Fruit fly (Drosophila melanogaster) whole organism, embryonic: Measurements from ENCODE around the gene CG34125.

Source experiments
- Atf6 ChIP-seq: fragments of 200-800 bp; sonication (Bioruptor generic); IDR thresholded peaks from 2 replicates; pipeline ENCODE4 v1.3.6; 2022; ENCODE audit warnings: missing biosample characterization, missing genetic modification characterization
- CG10267 ChIP-seq: fragments of 200-800 bp; sonication (Bioruptor generic); optimal IDR thresholded peaks from 2 replicates; lab custom pipeline; 2018; ENCODE audit warnings: missing biosample characterization, mild to moderate bottlenecking, missing genetic modification characterization, moderate library complexity
- CG12659 ChIP-seq: fragments of 200-800 bp; sonication (Bioruptor generic); optimal IDR thresholded peaks from 3 replicates; lab custom pipeline; 2017; ENCODE audit warnings: mild to moderate bottlenecking, missing biosample characterization, missing genetic modification reagents, missing genetic modification characterization
- CG13775 ChIP-seq: fragments of 200-800 bp; sonication (Bioruptor generic); optimal IDR thresholded peaks from 3 replicates; lab custom pipeline; 2017; ENCODE audit warnings: missing biosample characterization, mild to moderate bottlenecking, missing genetic modification characterization
- CG14050 ChIP-seq: fragments of 200-800 bp; sonication (Bioruptor generic); IDR thresholded peaks from 3 replicates; pipeline ENCODE4 v1.3.6; 2022; ENCODE audit warnings: missing biosample characterization, missing genetic modification characterization
- CG17829 ChIP-seq: fragments of 200-800 bp; optimal IDR thresholded peaks from 2 replicates; lab custom pipeline; 2019; ENCODE audit warnings: missing biosample characterization, mild to moderate bottlenecking, missing genetic modification characterization, moderate library complexity
- CG2199 ChIP-seq: fragments of 200-800 bp; sonication (Bioruptor generic); IDR thresholded peaks from 3 replicates; pipeline ENCODE4 v1.3.6; 2022; ENCODE audit warnings: missing biosample characterization, missing genetic modification characterization
- CG30431 ChIP-seq: fragments of 200-800 bp; sonication (Bioruptor generic); optimal IDR thresholded peaks from 2 replicates; lab custom pipeline; 2017; ENCODE audit warnings: missing biosample characterization, missing genetic modification characterization
- CG3995 ChIP-seq: fragments of 200-800 bp; sonication (Bioruptor generic); optimal IDR thresholded peaks from 3 replicates; lab custom pipeline; 2016; ENCODE audit warnings: missing biosample characterization, missing genetic modification characterization
- CG42726 ChIP-seq: fragments of 200-800 bp; sonication (Bioruptor generic); IDR thresholded peaks from 2 replicates; pipeline ENCODE4 v1.3.6; 2022; ENCODE audit warnings: missing biosample characterization, missing genetic modification characterization; ENCODE audit not compliant: partially characterized antibody
- CG4328 ChIP-seq: fragments of 200-800 bp; sonication (Bioruptor generic); optimal IDR thresholded peaks from 3 replicates; lab custom pipeline; 2017; ENCODE audit warnings: missing biosample characterization, missing genetic modification reagents, missing genetic modification characterization
- CG4360 ChIP-seq: fragments of 200-800 bp; sonication (Bioruptor generic); IDR thresholded peaks from 2 replicates; pipeline ENCODE4 v1.3.6; 2022; ENCODE audit warnings: missing biosample characterization, missing genetic modification characterization
- CG4404 ChIP-seq: fragments of 200-800 bp; sonication (Bioruptor generic); IDR thresholded peaks from 2 replicates; pipeline ENCODE4 v1.3.6; 2022; ENCODE audit warnings: missing biosample characterization, missing genetic modification characterization
- CG7786 ChIP-seq: fragments of 200-800 bp; sonication (Bioruptor generic); optimal IDR thresholded peaks from 2 replicates; lab custom pipeline; 2016; ENCODE audit warnings: missing biosample characterization, missing genetic modification characterization
- CG8944 ChIP-seq: fragments of 200-800 bp; sonication (Bioruptor generic); optimal IDR thresholded peaks from 3 replicates; lab custom pipeline; 2016; ENCODE audit warnings: missing biosample characterization, missing genetic modification characterization
- Camta ChIP-seq: fragments of 200-800 bp; sonication (Bioruptor generic); optimal IDR thresholded peaks from 2 replicates; lab custom pipeline; 2016; ENCODE audit warnings: missing biosample characterization, missing genetic modification characterization
- D19B ChIP-seq: fragments of 200-800 bp; sonication (Bioruptor generic); optimal IDR thresholded peaks from 2 replicates; lab custom pipeline; 2017; ENCODE audit warnings: missing biosample characterization, mild to moderate bottlenecking, missing genetic modification characterization
- Dfd ChIP-seq, 2 experiments: fragments of >200 bp; optimal IDR thresholded peaks; 2 replicates each; lab custom pipeline; 2017; ENCODE audit warnings: missing biosample characterization in 2 of 2, missing genetic modification characterization in 2 of 2
- Doc3 ChIP-seq: fragments of 200-800 bp; sonication (Bioruptor generic); IDR thresholded peaks from 3 replicates; pipeline ENCODE4 v1.3.6; 2022; ENCODE audit warnings: missing biosample characterization, missing genetic modification characterization; ENCODE audit not compliant: partially characterized antibody
- E2f1 ChIP-seq: fragments of 200-800 bp; sonication (Bioruptor generic); IDR thresholded peaks from 2 replicates; pipeline ENCODE4 v1.3.6; 2022; ENCODE audit warnings: missing biosample characterization, missing genetic modification characterization
- E2f2 ChIP-seq: fragments of 200-800 bp; sonication (Bioruptor generic); IDR thresholded peaks from 2 replicates; pipeline ENCODE4 v1.3.6; 2022; ENCODE audit warnings: missing biosample characterization, missing genetic modification characterization
- H15 ChIP-seq: fragments of 200-800 bp; sonication (Bioruptor generic); IDR thresholded peaks from 3 replicates; pipeline ENCODE4 v1.3.6; 2022; ENCODE audit warnings: missing biosample characterization, missing genetic modification characterization
- Hey ChIP-seq: fragments of 200-800 bp; sonication (Bioruptor generic); optimal IDR thresholded peaks from 3 replicates; lab custom pipeline; 2018; ENCODE audit warnings: missing biosample characterization, mild to moderate bottlenecking, missing genetic modification characterization
- Jarid2 ChIP-seq: fragments of 200-800 bp; sonication (Bioruptor generic); optimal IDR thresholded peaks from 3 replicates; lab custom pipeline; 2017; ENCODE audit warnings: mild to moderate bottlenecking, missing biosample characterization, missing genetic modification reagents, missing genetic modification characterization
- Mrtf ChIP-seq: fragments of 200-800 bp; sonication (Bioruptor generic); IDR thresholded peaks from 3 replicates; pipeline ENCODE4 v1.3.6; 2022; ENCODE audit warnings: missing biosample characterization, missing genetic modification characterization
- Myb ChIP-seq: fragments of 200-800 bp; sonication (Bioruptor generic); optimal IDR thresholded peaks from 2 replicates; lab custom pipeline; 2016; ENCODE audit warnings: missing biosample characterization, missing genetic modification characterization
- Nf-YB ChIP-seq: fragments of 200-800 bp; sonication (Bioruptor generic); optimal IDR thresholded peaks from 3 replicates; lab custom pipeline; 2019; ENCODE audit warnings: missing biosample characterization, mild to moderate bottlenecking, missing genetic modification characterization, moderate library complexity
- NfI ChIP-seq: fragments of 200-800 bp; sonication (Bioruptor generic); optimal IDR thresholded peaks from 3 replicates; lab custom pipeline; 2018; ENCODE audit warnings: missing biosample characterization, mild to moderate bottlenecking, missing genetic modification characterization, moderate library complexity
- Oaz ChIP-seq: fragments of 200-800 bp; sonication (Bioruptor generic); IDR thresholded peaks from 2 replicates; pipeline ENCODE4 v1.3.6; 2022; ENCODE audit warnings: missing biosample characterization, missing genetic modification characterization
- Opbp ChIP-seq: fragments of 200-800 bp; sonication (Bioruptor generic); IDR thresholded peaks from 3 replicates; pipeline ENCODE4 v1.3.6; 2022; ENCODE audit warnings: missing biosample characterization, missing genetic modification characterization; ENCODE audit not compliant: partially characterized antibody
- Sox100B ChIP-seq: fragments of 200-800 bp; sonication (Bioruptor generic); optimal IDR thresholded peaks from 3 replicates; lab custom pipeline; 2018; ENCODE audit warnings: missing biosample characterization, mild to moderate bottlenecking, missing genetic modification characterization
- az2 ChIP-seq: fragments of 200-800 bp; sonication (Bioruptor generic); optimal IDR thresholded peaks from 3 replicates; lab custom pipeline; 2016; ENCODE audit warnings: missing biosample characterization, missing genetic modification characterization
- bowl ChIP-seq: fragments of 200-800 bp; sonication (Bioruptor generic); IDR thresholded peaks from 2 replicates; pipeline ENCODE4 v1.3.6; 2022; ENCODE audit warnings: missing biosample characterization, missing genetic modification characterization
- caup ChIP-seq: fragments of 200-800 bp; sonication (Bioruptor generic); optimal IDR thresholded peaks from 3 replicates; lab custom pipeline; 2017; ENCODE audit warnings: missing biosample characterization, mild to moderate bottlenecking, missing genetic modification characterization, moderate library complexity; ENCODE audit not compliant: severe bottlenecking
- chif ChIP-seq, 2 experiments: fragments of 200-800 bp; sonication (Bioruptor generic); optimal IDR thresholded peaks; 3 replicates each; lab custom pipeline; 2016; ENCODE audit warnings: missing biosample characterization in 2 of 2, missing genetic modification characterization in 2 of 2
- ci ChIP-seq: fragments of 200-800 bp; sonication (Bioruptor generic); IDR thresholded peaks from 3 replicates; pipeline ENCODE4 v1.3.6; 2022; ENCODE audit warnings: missing biosample characterization, missing genetic modification characterization
- dimm ChIP-seq: fragments of 200-800 bp; sonication (Bioruptor generic); IDR thresholded peaks from 2 replicates; pipeline ENCODE4 v1.3.6; 2022; ENCODE audit warnings: missing biosample characterization, missing genetic modification characterization
- gfzf ChIP-seq: fragments of 200-800 bp; sonication (Bioruptor generic); optimal IDR thresholded peaks from 2 replicates; lab custom pipeline; 2016; ENCODE audit warnings: missing biosample characterization, mild to moderate bottlenecking, missing genetic modification characterization, moderate library complexity
- grau ChIP-seq: fragments of 200-800 bp; optimal IDR thresholded peaks from 3 replicates; lab custom pipeline; 2019; ENCODE audit warnings: missing biosample characterization, mild to moderate bottlenecking, missing genetic modification characterization, moderate library complexity
- h ChIP-seq: fragments of >200 bp; optimal IDR thresholded peaks from 2 replicates; lab custom pipeline; 2017
- kni ChIP-seq: fragments of 200-800 bp; sonication (Bioruptor generic); optimal IDR thresholded peaks from 3 replicates; lab custom pipeline; 2017; ENCODE audit warnings: mild to moderate bottlenecking, missing biosample characterization, missing genetic modification reagents, missing genetic modification characterization
- maf-S ChIP-seq: fragments of 200-800 bp; sonication (Bioruptor generic); optimal IDR thresholded peaks from 2 replicates; lab custom pipeline; 2016; ENCODE audit warnings: missing biosample characterization, missing genetic modification characterization
- pb ChIP-seq: fragments of 200-800 bp; sonication (Bioruptor generic); optimal IDR thresholded peaks from 3 replicates; lab custom pipeline; 2016; ENCODE audit warnings: missing biosample characterization, missing genetic modification characterization
- phol ChIP-seq: fragments of 200-800 bp; sonication (Bioruptor generic); optimal IDR thresholded peaks from 3 replicates; lab custom pipeline; 2018; ENCODE audit warnings: missing biosample characterization, mild to moderate bottlenecking, missing genetic modification characterization, moderate library complexity
- slp2 ChIP-seq: fragments of 200-800 bp; sonication (Bioruptor generic); optimal IDR thresholded peaks from 2 replicates; lab custom pipeline; 2016; ENCODE audit warnings: missing biosample characterization, missing genetic modification characterization
- ssp ChIP-seq: fragments of 200-800 bp; sonication (Bioruptor generic); IDR thresholded peaks from 2 replicates; pipeline ENCODE4 v1.3.6; 2022; ENCODE audit warnings: missing biosample characterization, missing genetic modification characterization
- tna ChIP-seq: fragments of 200-800 bp; sonication (Bioruptor generic); IDR thresholded peaks from 2 replicates; pipeline ENCODE4 v1.3.6; 2022; ENCODE audit warnings: missing biosample characterization, missing genetic modification characterization; ENCODE audit not compliant: partially characterized antibody
- ttk ChIP-seq: fragments of 200-800 bp; sonication (Bioruptor generic); IDR thresholded peaks from 2 replicates; pipeline ENCODE4 v2.1.2; 2022; ENCODE audit warnings: missing biosample characterization, missing genetic modification characterization
- vnd ChIP-seq: fragments of 200-800 bp; sonication (Bioruptor generic); IDR thresholded peaks from 3 replicates; pipeline ENCODE4 v1.3.6; 2022; ENCODE audit warnings: missing biosample characterization, missing genetic modification characterization; ENCODE audit not compliant: partially characterized antibody
- z ChIP-seq: fragments of 200-800 bp; sonication (Bioruptor generic); IDR thresholded peaks from 3 replicates; pipeline ENCODE4 v1.3.6; 2022; ENCODE audit warnings: missing biosample characterization, missing genetic modification characterization

Gene CG34125

dm6 chr2L:5000287-5000871 lies 34.9 kb downstream of the CG34125 start (continued):
- TF ChIP-seq phol (tag; lab: Kevin White, UChicago) (peak; percentile 84), vnd (GFP tag; lab: Robert Waterston, UW) (no peak), chif (GFP tag; optimal IDR thresholded peaks at IDR 0.05; lab: Kevin White, UChicago) (peak; percentile 74 to 85), Mrtf (peak; percentile 74; the same call in 2 of the 3 replicates), Myb (GFP tag; lab: Kevin White, UChicago) (peak; percentile 54), z (GFP tag; lab: Robert Waterston, UW) (no peak), CG42726 (GFP tag; lab: Robert Waterston, UW) (no peak), E2f1 (peak; percentile 66), gfzf (GFP tag; lab: Kevin White, UChicago) (no peak), E2f2 (GFP tag; lab: Robert Waterston, UW) (peak; percentile 63), CG14050 (peak; percentile 56), CG13775 (peak; percentile 80), Opbp (GFP tag; lab: Robert Waterston, UW) (no peak), ci (peak; percentile 84), slp2 (GFP tag; lab: Kevin White, UChicago) (peak; percentile 62), CG4360 (GFP tag; lab: Robert Waterston, UW) (0 out of 2 replicates have a peak, but pooled peaks have one; percentile 32), dimm (peak; percentile 67), pb (GFP tag; lab: Kevin White, UChicago) (peak; percentile 57), CG17829 (tag; lab: Kevin White, UChicago) (peak; percentile 92), az2 (GFP tag; lab: Kevin White, UChicago) (peak; percentile 77), ttk (peak; percentile 69), D19B (GFP tag; lab: Kevin White, UChicago) (peak; percentile 55), Hey (tag; lab: Kevin White, UChicago) (peak; percentile 17), Camta (peak; percentile 72), ssp (peak; percentile 35), CG4404 (GFP tag; lab: Robert Waterston, UW) (peak; percentile 81), CG7786 (GFP tag; lab: Kevin White, UChicago) (peak; percentile 79), grau (tag; lab: Kevin White, UChicago) (peak; percentile 68), Dfd (GFP tag; optimal IDR thresholded peaks at IDR 0.05; lab: Kevin White, UChicago) (no peak), CG10267 (tag; lab: Kevin White, UChicago) (peak; percentile 83), NfI (peak; percentile 75), CG8944 (GFP tag; lab: Kevin White, UChicago) (peak; percentile 44), kni (peak; percentile 78), bowl (GFP tag; lab: Robert Waterston, UW) (peak; percentile 40; the same call in 1 of the 2 replicates), Nf-YB (GFP tag; lab: Kevin White, UChicago) (peak; percentile 75), Oaz (GFP tag; lab: Robert Waterston, UW) (peak; percentile 58), CG30431 (GFP tag; lab: Kevin White, UChicago) (peak; percentile 86), caup (GFP tag; lab: Kevin White, UChicago) (peak; percentile 81), Atf6 (GFP tag; lab: Robert Waterston, UW) (peak; percentile 77), CG3995 (peak; percentile 30), Jarid2 (GFP tag; lab: Kevin White, UChicago) (peak; percentile 52), tna (GFP tag; lab: Robert Waterston, UW) (no peak), Sox100B (GFP tag; lab: Kevin White, UChicago) (peak; percentile 85), maf-S (GFP tag; lab: Kevin White, UChicago) (no peak), H15 (GFP tag; lab: Robert Waterston, UW) (0 out of 3 replicates have a peak, but pooled peaks have one; percentile 45), CG2199 (GFP tag; lab: Robert Waterston, UW) (peak; percentile 7; the same call in 1 of the 3 replicates), CG12659 (peak; percentile 85), CG4328 (GFP tag; lab: Kevin White, UChicago) (peak; percentile 67), h (lab: Kevin White, UChicago) (no peak), Doc3 (no peak)
